Fruit fly (Drosophila melanogaster): ENCODE data around the gene CG6179.

Gene CG6179

dm6 chrX:18366851-18367649, 12.8 kb upstream of the CG6179 start (continued):
- TF ChIP-seq CG9727 (GFP tag; optimal IDR thresholded peaks at IDR 0.05) (peak; percentile 28), zen2 (GFP tag; IDR thresholded peaks at IDR 0.05; ENCODE audit: partially characterized antibody) (no peak), cas (GFP tag; IDR thresholded peaks at IDR 0.05) (peak; percentile 71), ham (GFP tag; IDR thresholded peaks at IDR 0.05) (0 out of 2 replicates have a peak, but pooled peaks have one; percentile 42), tap (tag; optimal IDR thresholded peaks at IDR 0.05) (peak; percentile 72), nom (GFP tag; optimal IDR thresholded peaks at IDR 0.05) (peak; percentile 45), CG8281 (tag; optimal IDR thresholded peaks at IDR 0.05) (peak; percentile 54), eyg (GFP tag; optimal IDR thresholded peaks at IDR 0.05) (peak; percentile 51), Nf-YA (GFP tag; IDR thresholded peaks at IDR 0.05) (0 out of 2 replicates have a peak, but pooled peaks have one; percentile 10), CG2202 (tag; optimal IDR thresholded peaks at IDR 0.05) (no peak), CG2678 (tag; optimal IDR thresholded peaks at IDR 0.05) (peak; percentile 91), CG3995 (GFP tag; optimal IDR thresholded peaks at IDR 0.05) (peak; percentile 21), stwl (tag; optimal IDR thresholded peaks at IDR 0.05) (no peak), NfI (GFP tag; optimal IDR thresholded peaks at IDR 0.05) (peak; percentile 80), knrl (GFP tag; IDR thresholded peaks at IDR 0.05; ENCODE audit: partially characterized antibody) (no peak), Dbx (GFP tag; IDR thresholded peaks at IDR 0.05) (peak; percentile 78), zf30C (GFP tag; optimal IDR thresholded peaks at IDR 0.05) (no peak), CG10274 (GFP tag; optimal IDR thresholded peaks at IDR 0.05) (peak; percentile 45), CG3065 (GFP tag; optimal IDR thresholded peaks at IDR 0.05) (no peak), CG6854 (GFP tag; optimal IDR thresholded peaks at IDR 0.05) (peak; percentile 67), CG7839 (tag; optimal IDR thresholded peaks at IDR 0.05) (peak; percentile 89), CG6765 (GFP tag; optimal IDR thresholded peaks at IDR 0.05) (peak; percentile 58), sd (tag; optimal IDR thresholded peaks at IDR 0.05) (peak; percentile 85), tio (GFP tag; optimal IDR thresholded peaks at IDR 0.05) (peak; percentile 36), Gug (GFP tag; IDR thresholded peaks at IDR 0.05) (peak; percentile 73; the same call in 2 of the 4 replicates), usp (GFP tag; optimal IDR thresholded peaks at IDR 0.05) (no peak), pfk (GFP tag; optimal IDR thresholded peaks at IDR 0.05) (no peak), bcd (GFP tag; optimal IDR thresholded peaks at IDR 0.05) (peak; percentile 63), emc (GFP tag; optimal IDR thresholded peaks at IDR 0.05) (no peak), dimm (GFP tag; IDR thresholded peaks at IDR 0.05) (no peak), CG3163 (GFP tag; optimal IDR thresholded peaks at IDR 0.05) (no peak), ab (GFP tag; optimal IDR thresholded peaks at IDR 0.05) (no peak), CG7556 (GFP tag; optimal IDR thresholded peaks at IDR 0.05) (peak; percentile 36), CG13775 (GFP tag; optimal IDR thresholded peaks at IDR 0.05) (peak; percentile 5), CG7987 (GFP tag; optimal IDR thresholded peaks at IDR 0.05) (peak; percentile 27), CG8765 (GFP tag; IDR thresholded peaks at IDR 0.05) (no peak; the same call in 1 of the 2 replicates), gt (GFP tag; IDR thresholded peaks at IDR 0.05) (no peak), Deaf1 (tag; optimal IDR thresholded peaks at IDR 0.05) (peak; percentile 58), CG15011 (GFP tag; optimal IDR thresholded peaks at IDR 0.05) (peak; percentile 36), Ssrp (tag; optimal IDR thresholded peaks at IDR 0.05) (peak; percentile 45), PHDP (tag; optimal IDR thresholded peaks at IDR 0.05) (peak; percentile 85), gfzf (GFP tag; optimal IDR thresholded peaks at IDR 0.05) (no peak), p53 (GFP tag; optimal IDR thresholded peaks at IDR 0.05) (no peak), mirr (GFP tag; optimal IDR thresholded peaks at IDR 0.05) (peak; percentile 81), sens-2 (GFP tag; IDR thresholded peaks at IDR 0.05) (no peak), fd3F (GFP tag; optimal IDR thresholded peaks at IDR 0.05) (peak; percentile 81), cwo (GFP tag; optimal IDR thresholded peaks at IDR 0.05) (peak; percentile 68), CG11456 (GFP tag; IDR thresholded peaks at IDR 0.05) (peak; percentile 61; the same call in 2 of the 3 replicates)
